Fruit fly (Drosophila melanogaster) whole organism, pupa: ENCODE results near the gene Ube4A.

ENCODE experiments used
- CG13204 ChIP-seq: fragments of 200-800 bp; sonication (Bioruptor generic); optimal IDR thresholded peaks from 2 replicates; lab custom pipeline; 2018; ENCODE audit warnings: missing biosample characterization, mild to moderate bottlenecking, missing genetic modification characterization, moderate library complexity
- CG15710 ChIP-seq: fragments of 200-800 bp; sonication (Bioruptor generic); optimal IDR thresholded peaks from 2 replicates; lab custom pipeline; 2018; ENCODE audit warnings: missing biosample characterization, mild to moderate bottlenecking, missing genetic modification characterization, moderate library complexity
- EcR ChIP-seq: fragments of 200-800 bp; sonication (Bioruptor generic); optimal IDR thresholded peaks from 3 replicates; lab custom pipeline; 2019; ENCODE audit warnings: missing biosample characterization, missing genetic modification characterization, mild to moderate bottlenecking, moderate library complexity, missing genetic modification reagents
- Ets98B ChIP-seq: fragments of 200-800 bp; sonication (Bioruptor generic); IDR thresholded peaks from 2 replicates; pipeline ENCODE4 v1.3.6; 2022; ENCODE audit warnings: missing biosample characterization, missing genetic modification characterization

DNA sequence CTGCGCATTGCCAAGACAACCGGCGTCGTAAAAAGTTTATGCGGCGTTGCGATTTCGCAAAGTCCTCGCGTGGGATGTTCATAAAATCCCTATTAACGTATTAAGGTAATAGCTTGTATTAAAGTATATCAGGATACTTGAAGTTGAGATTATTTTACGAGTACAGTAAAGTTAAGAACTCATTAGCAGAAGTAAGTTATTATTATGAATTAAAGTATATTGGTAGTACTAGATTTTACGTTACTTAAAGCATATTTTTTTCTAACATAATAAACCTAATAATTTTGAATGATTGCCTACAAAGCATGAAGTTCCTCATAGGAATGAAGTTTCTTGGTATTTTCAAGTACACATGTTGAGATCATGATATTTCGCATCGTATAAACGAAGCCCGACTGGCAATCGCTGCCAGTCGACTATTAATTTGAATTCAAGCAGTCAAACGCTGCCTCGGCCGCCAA is 35.5 kb downstream of the Ube4A start:
- TF ChIP-seq CG15710 (tag; lab: Kevin White, UChicago), result peak; percentile 77
- TF ChIP-seq CG13204 (GFP tag; lab: Kevin White, UChicago), result peak; percentile 55
- TF ChIP-seq Ets98B (GFP tag; lab: Robert Waterston, UW), result no peak
- TF ChIP-seq EcR (GFP tag; lab: Kevin White, UChicago), result no peak
